Worm (Caenorhabditis elegans) whole organism, mixed stage, embryonic: ENCODE results near the gene hum-4.

ENCODE experiments used
- M03D4.4 ChIP-seq: sonication (generic microtip); optimal IDR thresholded peaks from 2 replicates; lab custom pipeline; 2017; ENCODE audit warnings: mild to moderate bottlenecking, missing genetic modification characterization, missing compliant biosample characterization
- blmp-1 ChIP-seq: fragments of 150-350 bp; optimal IDR thresholded peaks from 2 replicates; lab custom pipeline; 2014; ENCODE audit warnings: missing biosample characterization, missing genetic modification characterization
- ceh-39 ChIP-seq: fragments of 150-350 bp; optimal IDR thresholded peaks from 2 replicates; lab custom pipeline; 2014; ENCODE audit warnings: missing biosample characterization, missing genetic modification characterization
- ceh-43 ChIP-seq: fragments of 200-800 bp; sonication (Bioruptor generic); optimal IDR thresholded peaks from 2 replicates; lab custom pipeline; 2018; ENCODE audit warnings: mild to moderate bottlenecking, missing genetic modification characterization, moderate library complexity, missing compliant biosample characterization
- ceh-83 ChIP-seq: fragments of 200-800 bp; sonication (Bioruptor generic); optimal IDR thresholded peaks from 2 replicates; lab custom pipeline; 2018; ENCODE audit warnings: mild to moderate bottlenecking, missing genetic modification characterization, missing compliant biosample characterization
- cnd-1 ChIP-seq: fragments of 200-800 bp; sonication (Bioruptor generic); optimal IDR thresholded peaks from 2 replicates; lab custom pipeline; 2018; ENCODE audit warnings: mild to moderate bottlenecking, missing genetic modification characterization, missing compliant biosample characterization
- drap-1 ChIP-seq: fragments of 200-800 bp; sonication (Bioruptor generic); optimal IDR thresholded peaks from 3 replicates; lab custom pipeline; 2018; ENCODE audit warnings: mild to moderate bottlenecking, missing genetic modification characterization, missing compliant biosample characterization
- elt-1 ChIP-seq: sonication (generic microtip); optimal IDR thresholded peaks from 2 replicates; lab custom pipeline; 2017; ENCODE audit warnings: missing genetic modification characterization, mild to moderate bottlenecking, missing compliant biosample characterization, antibody characterized with exemption, moderate library complexity, borderline replicate concordance; ENCODE audit not compliant: insufficient read depth
- elt-3 ChIP-seq: fragments of 150-350 bp; optimal IDR thresholded peaks from 2 replicates; lab custom pipeline; 2014; ENCODE audit warnings: missing biosample characterization, missing genetic modification characterization
- flh-1 ChIP-seq: fragments of 200-800 bp; sonication (Bioruptor generic); optimal IDR thresholded peaks from 2 replicates; lab custom pipeline; 2018; ENCODE audit warnings: mild to moderate bottlenecking, missing genetic modification characterization, moderate library complexity, missing compliant biosample characterization
- ham-2 ChIP-seq: fragments of 200-800 bp; sonication (Bioruptor generic); optimal IDR thresholded peaks from 2 replicates; lab custom pipeline; 2018; ENCODE audit warnings: mild to moderate bottlenecking, missing genetic modification characterization, missing compliant biosample characterization
- hlh-1 ChIP-seq: fragments of 150-350 bp; optimal IDR thresholded peaks from 2 replicates; lab custom pipeline; 2014; ENCODE audit warnings: missing biosample characterization, missing genetic modification reagents, missing genetic modification characterization
- lin-13 ChIP-seq: fragments of 150-350 bp; optimal IDR thresholded peaks from 2 replicates; lab custom pipeline; 2014; ENCODE audit warnings: missing biosample characterization, missing genetic modification characterization
- lin-32 ChIP-seq: fragments of 200-800 bp; sonication (Bioruptor generic); optimal IDR thresholded peaks from 2 replicates; lab custom pipeline; 2018; ENCODE audit warnings: mild to moderate bottlenecking, missing genetic modification characterization, missing compliant biosample characterization
- lsy-2 ChIP-seq: fragments of 150-350 bp; optimal IDR thresholded peaks from 2 replicates; lab custom pipeline; 2014; ENCODE audit warnings: missing biosample characterization, missing genetic modification characterization
- mab-5 ChIP-seq: fragments of 150-350 bp; optimal IDR thresholded peaks from 2 replicates; lab custom pipeline; 2014; ENCODE audit warnings: missing biosample characterization, missing genetic modification characterization
- mep-1 ChIP-seq: fragments of 150-350 bp; optimal IDR thresholded peaks from 2 replicates; lab custom pipeline; 2017; ENCODE audit warnings: missing biosample characterization, missing genetic modification reagents, missing genetic modification characterization, inconsistent platforms
- mls-2 ChIP-seq: sonication (generic microtip); optimal IDR thresholded peaks from 2 replicates; lab custom pipeline; 2016; ENCODE audit warnings: mild to moderate bottlenecking, missing genetic modification characterization, moderate library complexity, missing compliant biosample characterization
- nhr-2 ChIP-seq: fragments of 150-350 bp; optimal IDR thresholded peaks from 2 replicates; lab custom pipeline; 2014; ENCODE audit warnings: missing biosample characterization, missing genetic modification characterization
- nhr-237 ChIP-seq: fragments of 150-350 bp; optimal IDR thresholded peaks from 2 replicates; lab custom pipeline; 2014; ENCODE audit warnings: missing biosample characterization, missing genetic modification characterization
- nhr-28 ChIP-seq: fragments of 150-350 bp; optimal IDR thresholded peaks from 2 replicates; lab custom pipeline; 2014; ENCODE audit warnings: missing biosample characterization, missing genetic modification characterization
- nhr-76 ChIP-seq: sonication (generic microtip); optimal IDR thresholded peaks from 2 replicates; lab custom pipeline; 2017; ENCODE audit warnings: missing biosample characterization, missing genetic modification characterization
- pha-4 ChIP-seq: fragments of 150-350 bp; optimal IDR thresholded peaks from 2 replicates; lab custom pipeline; 2018; ENCODE audit warnings: missing biosample characterization, missing genetic modification reagents, missing genetic modification characterization
- sem-2 ChIP-seq: fragments of 200-800 bp; sonication (Bioruptor generic); optimal IDR thresholded peaks from 2 replicates; lab custom pipeline; 2018; ENCODE audit warnings: mild to moderate bottlenecking, missing genetic modification characterization, missing compliant biosample characterization
- snpc-4 ChIP-seq: fragments of 150-350 bp; optimal IDR thresholded peaks from 2 replicates; lab custom pipeline; 2014; ENCODE audit warnings: missing biosample characterization, missing genetic modification characterization
- sptf-1 ChIP-seq: sonication (generic microtip); optimal IDR thresholded peaks from 2 replicates; lab custom pipeline; 2017; ENCODE audit warnings: mild to moderate bottlenecking, missing genetic modification characterization, moderate library complexity, missing compliant biosample characterization
- tbx-8 ChIP-seq: fragments of 200-800 bp; sonication (Bioruptor generic); optimal IDR thresholded peaks from 2 replicates; lab custom pipeline; 2018; ENCODE audit warnings: mild to moderate bottlenecking, missing genetic modification characterization, moderate library complexity, missing compliant biosample characterization
- unc-120 ChIP-seq: sonication (generic microtip); optimal IDR thresholded peaks from 2 replicates; lab custom pipeline; 2017; ENCODE audit warnings: missing genetic modification characterization, missing compliant biosample characterization; ENCODE audit not compliant: poor library complexity, severe bottlenecking
- unc-39 ChIP-seq: fragments of 150-350 bp; optimal IDR thresholded peaks from 2 replicates; lab custom pipeline; 2014; ENCODE audit warnings: missing biosample characterization, missing genetic modification characterization
- unc-62 ChIP-seq: fragments of 150-350 bp; optimal IDR thresholded peaks from 2 replicates; lab custom pipeline; 2014; ENCODE audit warnings: missing biosample characterization, missing genetic modification reagents, missing genetic modification characterization
- zip-8 ChIP-seq: fragments of 150-350 bp; optimal IDR thresholded peaks from 2 replicates; lab custom pipeline; 2014; ENCODE audit warnings: missing biosample characterization, missing genetic modification characterization
- ztf-11 ChIP-seq: fragments of 150-350 bp; optimal IDR thresholded peaks from 2 replicates; lab custom pipeline; 2014; ENCODE audit warnings: missing biosample characterization, missing genetic modification characterization

The hum-4 gene

ce11 chrX:11479321-11479863 lies 46.0 kb upstream of the hum-4 start:
- no peak for TF ChIP-seq ceh-83 (GFP tag; lab: Kevin White, UChicago)
- TF ChIP-seq nhr-76 (tag; lab: Kevin White, UChicago) = no peak
- no peak for TF ChIP-seq pha-4
- no peak for TF ChIP-seq nhr-28
- TF ChIP-seq flh-1 (GFP tag; lab: Kevin White, UChicago) = no peak
- TF ChIP-seq ceh-43 (GFP tag; lab: Kevin White, UChicago) = no peak
- TF ChIP-seq lin-32 = no peak
- TF ChIP-seq lin-13 = no peak
- TF ChIP-seq ztf-11 = no peak
- TF ChIP-seq ham-2 (GFP tag; lab: Kevin White, UChicago) = no peak
- no peak for TF ChIP-seq M03D4.4
- no peak for TF ChIP-seq unc-120
- TF ChIP-seq mep-1 (tag; lab: Kevin White, UChicago) = no peak
- no peak for TF ChIP-seq elt-3 (tag; lab: Kevin White, UChicago)
- TF ChIP-seq lsy-2 = no peak

DNA sequence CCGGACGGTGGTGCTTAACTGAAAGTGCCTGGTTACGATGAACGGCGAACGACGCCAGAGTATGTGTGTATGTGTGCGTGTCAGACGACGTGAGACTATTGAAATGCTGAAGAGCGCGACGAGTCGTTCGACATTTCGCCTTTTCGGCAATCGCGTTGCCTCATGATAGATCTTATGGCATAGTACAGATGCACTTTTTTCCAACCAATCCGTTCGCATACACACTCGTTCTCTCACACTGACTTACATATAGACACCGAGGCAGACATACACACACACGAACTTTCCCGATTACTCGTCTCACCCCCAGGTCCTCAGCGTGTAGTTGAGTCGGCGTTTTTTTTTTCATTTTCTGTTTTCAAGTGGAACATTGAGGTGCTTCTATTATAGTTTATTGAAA lies 45.4 kb upstream of the hum-4 start:
- TF ChIP-seq lin-32 (no peak), ceh-39 (tag; lab: Kevin White, UChicago) (no peak), flh-1 (GFP tag; lab: Kevin White, UChicago) (no peak), mab-5 (tag; lab: Kevin White, UChicago) (no peak), elt-3 (tag; lab: Kevin White, UChicago) (no peak), elt-1 (tag; lab: Kevin White, UChicago) (no peak), tbx-8 (GFP tag; lab: Kevin White, UChicago) (no peak), ceh-43 (GFP tag; lab: Kevin White, UChicago) (no peak)
- TF ChIP-seq, all 35 proteins: peak for 0

ce11 chrX:11477748-11478147 lies 44.4 kb upstream of the hum-4 start:
- no peak for TF ChIP-seq lin-32
- peak; percentile 21 for TF ChIP-seq pha-4
- TF ChIP-seq, all 35 proteins: peak for 1

- TF ChIP-seq nhr-237 (tag; lab: Kevin White, UChicago) (no peak), hlh-1 (tag; lab: Kevin White, UChicago) (no peak), flh-1 (GFP tag; lab: Kevin White, UChicago) (no peak), elt-1 (tag; lab: Kevin White, UChicago) (no peak), sptf-1 (tag; lab: Kevin White, UChicago) (no peak), drap-1 (GFP tag; lab: Kevin White, UChicago) (no peak), blmp-1 (tag; lab: Kevin White, UChicago) (no peak), tbx-8 (GFP tag; lab: Kevin White, UChicago) (no peak), snpc-4 (tag; lab: Kevin White, UChicago) (no peak), unc-39 (no peak), sem-2 (no peak), mep-1 (tag; lab: Kevin White, UChicago) (no peak), lin-32 (no peak), ceh-43 (GFP tag; lab: Kevin White, UChicago) (no peak), unc-120 (no peak), mls-2 (no peak), unc-62 (no peak), cnd-1 (tag; lab: Kevin White, UChicago) (no peak), zip-8 (no peak)
Measured at ce11 chrX:11475780-11476179, 42.4 kb upstream of the hum-4 start.

- TF ChIP-seq lin-13 (no peak), ham-2 (GFP tag; lab: Kevin White, UChicago) (no peak), nhr-2 (no peak), nhr-237 (tag; lab: Kevin White, UChicago) (no peak), mls-2 (no peak), unc-120 (no peak), lin-32 (no peak), ceh-83 (GFP tag; lab: Kevin White, UChicago) (no peak), nhr-76 (tag; lab: Kevin White, UChicago) (no peak), sptf-1 (tag; lab: Kevin White, UChicago) (no peak), unc-39 (no peak)
- TF ChIP-seq, all 35 proteins: peak for 0
Measured at ce11 chrX:11474605-11475385, 41.4 kb upstream of the hum-4 start.
